Worm (Caenorhabditis elegans): ENCODE data around the gene K09F6.15.
A peak's percentile ranks its signal among the peaks of the same experiment; 100 is the strongest.

Gene K09F6.15

ce11 chrII:2305507-2305906 is 28.2 kb upstream of the K09F6.15 start:
- peak; percentile 62 for TF ChIP-seq fos-1 (tag; optimal IDR thresholded peaks at IDR 0.05)
- no peak for TF ChIP-seq ceh-16 (tag; optimal IDR thresholded peaks at IDR 0.05)
- TF ChIP-seq nhr-23 (tag; optimal IDR thresholded peaks at IDR 0.05) = no peak

- TF ChIP-seq ama-1 (optimal IDR thresholded peaks at IDR 0.05) (no peak), lin-11 (tag; optimal IDR thresholded peaks at IDR 0.05) (no peak), nhr-21 (tag; optimal IDR thresholded peaks at IDR 0.05) (no peak), nhr-12 (tag; optimal IDR thresholded peaks at IDR 0.05) (no peak)
Observed at ce11 chrII:2304575-2304974, 27.3 kb upstream of the K09F6.15 start.

ce11 chrII:2302330-2302729 is 25.0 kb upstream of the K09F6.15 start, which contains the start of gene B0281.6:
B0281.6 (minus strand) TSS chrII:2302430.
- TF ChIP-seq skn-1 (tag; optimal IDR thresholded peaks at IDR 0.05) (no peak), mbf-1 (tag; optimal IDR thresholded peaks at IDR 0.05) (no peak), sma-3 (GFP tag; optimal IDR thresholded peaks at IDR 0.05) (no peak), C34F6.9 (tag; optimal IDR thresholded peaks at IDR 0.05) (no peak), nhr-21 (tag; optimal IDR thresholded peaks at IDR 0.05) (no peak), peb-1 (tag; optimal IDR thresholded peaks at IDR 0.05) (no peak), ztf-1 (GFP tag; conservative IDR thresholded peaks at IDR 0.05) (no peak), alr-1 (tag; optimal IDR thresholded peaks at IDR 0.05) (no peak), fos-1 (tag; optimal IDR thresholded peaks at IDR 0.05) (no peak), snpc-4 (tag; optimal IDR thresholded peaks at IDR 0.05) (no peak), nhr-23 (tag; optimal IDR thresholded peaks at IDR 0.05) (no peak), lsy-2 (tag; optimal IDR thresholded peaks at IDR 0.05) (no peak), ceh-82 (tag; optimal IDR thresholded peaks at IDR 0.05) (no peak), ceh-16 (tag; optimal IDR thresholded peaks at IDR 0.05) (no peak), elt-1 (tag; optimal IDR thresholded peaks at IDR 0.05) (no peak), nhr-10 (tag; optimal IDR thresholded peaks at IDR 0.05) (no peak), Y55F3AM.14 (GFP tag; optimal IDR thresholded peaks at IDR 0.05) (no peak), R02D3.7 (tag; optimal IDR thresholded peaks at IDR 0.05) (no peak), blmp-1 (tag; optimal IDR thresholded peaks at IDR 0.05; ENCODE audit: insufficient read depth) (no peak)

ce11 chrII:2300861-2301260 is 23.5 kb upstream of the K09F6.15 start, which contains the start of gene B0281.5:
B0281.5 (minus strand) TSS chrII:2300961.
- TF ChIP-seq dmd-4 (tag; optimal IDR thresholded peaks at IDR 0.05) = no peak
- no peak for TF ChIP-seq nhr-25 (tag; optimal IDR thresholded peaks at IDR 0.05)
- no peak for TF ChIP-seq sma-9 (GFP tag; optimal IDR thresholded peaks at IDR 0.05)
- no peak for TF ChIP-seq sma-9 (tag; optimal IDR thresholded peaks at IDR 0.05)
- TF ChIP-seq aly-2 (tag; optimal IDR thresholded peaks at IDR 0.05) = no peak
- TF ChIP-seq unc-62 (GFP tag; optimal IDR thresholded peaks at IDR 0.05) = no peak
- no peak for TF ChIP-seq sem-4 (tag; optimal IDR thresholded peaks at IDR 0.05)

- no peak for TF ChIP-seq Y55F3AM.14 (GFP tag; optimal IDR thresholded peaks at IDR 0.05)
- TF ChIP-seq nhr-77 (tag; optimal IDR thresholded peaks at IDR 0.05) = no peak
- TF ChIP-seq nhr-21 (tag; optimal IDR thresholded peaks at IDR 0.05) = no peak
- TF ChIP-seq elt-3 (tag; optimal IDR thresholded peaks at IDR 0.05) = no peak
- no peak for TF ChIP-seq aly-2 (tag; optimal IDR thresholded peaks at IDR 0.05)
- no peak for TF ChIP-seq gmeb-1 (tag; optimal IDR thresholded peaks at IDR 0.05)
- no peak for TF ChIP-seq ceh-16 (tag; optimal IDR thresholded peaks at IDR 0.05)
Observed at ce11 chrII:2298742-2299141, 21.4 kb upstream of the K09F6.15 start, which contains the start of gene B0281.4. B0281.4 (minus strand) TSS chrII:2298842.

- no peak for TF ChIP-seq ztf-1 (GFP tag; conservative IDR thresholded peaks at IDR 0.05)
- TF ChIP-seq gmeb-1 (tag; optimal IDR thresholded peaks at IDR 0.05) = no peak
- no peak for TF ChIP-seq skn-1 (tag; optimal IDR thresholded peaks at IDR 0.05)
- TF ChIP-seq blmp-1 (tag; optimal IDR thresholded peaks at IDR 0.05; ENCODE audit: insufficient read depth) = no peak
- TF ChIP-seq lin-39 (tag; optimal IDR thresholded peaks at IDR 0.05) = no peak
- TF ChIP-seq lsy-2 (tag; optimal IDR thresholded peaks at IDR 0.05) = no peak
- TF ChIP-seq ZK546.5 (tag; optimal IDR thresholded peaks at IDR 0.05) = no peak
Observed at ce11 chrII:2295817-2296315, 18.5 kb upstream of the K09F6.15 start, which contains the start of gene fbxc-25. fbxc-25 (minus strand) TSS chrII:2296265.

Measured in whole organism, L2 larva.